Worm (Caenorhabditis elegans) whole organism, late embryonic: ENCODE data around the gene Y67D8C.22.

Source experiments
- C08G9.2 ChIP-seq: sonication (generic microtip); optimal IDR thresholded peaks from 2 replicates; lab custom pipeline; 2016; ENCODE audit warnings: mild to moderate bottlenecking, missing genetic modification characterization, moderate library complexity, missing compliant biosample characterization
- F13H6.1 ChIP-seq: sonication (generic microtip); optimal IDR thresholded peaks from 2 replicates; lab custom pipeline; 2016; ENCODE audit warnings: missing genetic modification characterization, missing compliant biosample characterization
- K09A11.1 ChIP-seq: sonication (generic microtip); optimal IDR thresholded peaks from 2 replicates; lab custom pipeline; 2017; ENCODE audit warnings: antibody characterized with exemption, mild to moderate bottlenecking, missing genetic modification characterization, missing compliant biosample characterization; ENCODE audit not compliant: insufficient read depth
- T23F11.4 ChIP-seq: fragments of 200-800 bp; sonication (Bioruptor generic); optimal IDR thresholded peaks from 2 replicates; lab custom pipeline; 2018; ENCODE audit warnings: mild to moderate bottlenecking, missing genetic modification characterization, missing compliant biosample characterization
- Y22D7AL.16 ChIP-seq: sonication (generic microtip); optimal IDR thresholded peaks from 2 replicates; lab custom pipeline; 2016; ENCODE audit warnings: missing genetic modification characterization, missing compliant biosample characterization
- ahr-1 ChIP-seq: sonication (generic microtip); optimal IDR thresholded peaks from 2 replicates; lab custom pipeline; 2016; ENCODE audit warnings: missing genetic modification characterization, missing compliant biosample characterization
- ceh-14 ChIP-seq: sonication (generic microtip); optimal IDR thresholded peaks from 2 replicates; lab custom pipeline; 2016; ENCODE audit warnings: missing genotype, missing genetic modification characterization, missing compliant biosample characterization
- ceh-18 ChIP-seq: sonication (generic microtip); optimal IDR thresholded peaks from 2 replicates; lab custom pipeline; 2016; ENCODE audit warnings: missing genetic modification characterization, missing compliant biosample characterization
- ceh-2 ChIP-seq: sonication (generic microtip); optimal IDR thresholded peaks from 2 replicates; lab custom pipeline; 2016; ENCODE audit warnings: missing genotype, missing genetic modification characterization, missing compliant biosample characterization
- ceh-22 ChIP-seq: sonication (generic microtip); optimal IDR thresholded peaks from 2 replicates; lab custom pipeline; 2017; ENCODE audit warnings: missing biosample characterization, missing genetic modification characterization
- ceh-30 ChIP-seq: fragments of 150-350 bp; optimal IDR thresholded peaks from 2 replicates; lab custom pipeline; 2014; ENCODE audit warnings: missing biosample characterization, missing genetic modification characterization
- ceh-31 ChIP-seq: sonication (generic microtip); optimal IDR thresholded peaks from 2 replicates; lab custom pipeline; 2016; ENCODE audit warnings: missing genetic modification characterization, missing compliant biosample characterization
- ceh-34 ChIP-seq: sonication (generic microtip); optimal IDR thresholded peaks from 2 replicates; lab custom pipeline; 2016; ENCODE audit warnings: mild to moderate bottlenecking, missing genetic modification characterization, missing compliant biosample characterization
- ceh-6 ChIP-seq: fragments of 200-800 bp; sonication (Bioruptor generic); optimal IDR thresholded peaks from 2 replicates; lab custom pipeline; 2018; ENCODE audit warnings: mild to moderate bottlenecking, missing genetic modification characterization, missing compliant biosample characterization
- dmd-4 ChIP-seq: sonication (generic microtip); optimal IDR thresholded peaks from 2 replicates; lab custom pipeline; 2016; ENCODE audit warnings: borderline replicate concordance, missing genetic modification characterization, missing compliant biosample characterization
- dve-1 ChIP-seq: sonication (generic microtip); optimal IDR thresholded peaks from 2 replicates; lab custom pipeline; 2017; ENCODE audit warnings: antibody characterized with exemption, mild to moderate bottlenecking, missing genetic modification characterization, missing compliant biosample characterization
- elt-2 ChIP-seq: sonication (generic microtip); optimal IDR thresholded peaks from 2 replicates; lab custom pipeline; 2016; ENCODE audit warnings: missing genetic modification reagents, missing genetic modification characterization, missing compliant biosample characterization
- fkh-10 ChIP-seq: fragments of 150-350 bp; optimal IDR thresholded peaks from 2 replicates; lab custom pipeline; 2014; ENCODE audit warnings: missing biosample characterization, missing genetic modification reagents, missing genetic modification characterization
- gmeb-2 ChIP-seq: sonication (generic microtip); optimal IDR thresholded peaks from 2 replicates; lab custom pipeline; 2016; ENCODE audit warnings: missing genetic modification characterization, inconsistent platforms, missing compliant biosample characterization
- hlh-6 ChIP-seq: sonication (generic microtip); optimal IDR thresholded peaks from 2 replicates; lab custom pipeline; 2016; ENCODE audit warnings: missing genotype, missing genetic modification characterization, missing compliant biosample characterization
- hlh-8 ChIP-seq: sonication (generic microtip); optimal IDR thresholded peaks from 2 replicates; lab custom pipeline; 2016; ENCODE audit warnings: missing genotype, missing genetic modification characterization, missing compliant biosample characterization
- nfya-1 ChIP-seq: sonication (generic microtip); optimal IDR thresholded peaks from 2 replicates; lab custom pipeline; 2017; ENCODE audit warnings: missing genetic modification characterization, mild to moderate bottlenecking, missing compliant biosample characterization, antibody characterized with exemption, moderate library complexity
- nhr-11 ChIP-seq: fragments of 150-350 bp; optimal IDR thresholded peaks from 2 replicates; lab custom pipeline; 2014; ENCODE audit warnings: missing biosample characterization, missing genetic modification characterization
- pag-3 ChIP-seq: sonication (generic microtip); optimal IDR thresholded peaks from 2 replicates; lab custom pipeline; 2016; ENCODE audit warnings: missing compliant biosample characterization, missing genetic modification characterization, borderline replicate concordance
- pat-9 ChIP-seq: fragments of 200-800 bp; sonication (Bioruptor generic); optimal IDR thresholded peaks from 2 replicates; lab custom pipeline; 2018; ENCODE audit warnings: mild to moderate bottlenecking, missing genetic modification characterization, moderate library complexity, missing compliant biosample characterization
- pax-1 ChIP-seq: fragments of 150-350 bp; optimal IDR thresholded peaks from 2 replicates; lab custom pipeline; 2014; ENCODE audit warnings: missing biosample characterization, missing genetic modification characterization
- pros-1 ChIP-seq: fragments of 150-350 bp; optimal IDR thresholded peaks from 2 replicates; lab custom pipeline; 2014; ENCODE audit warnings: missing biosample characterization, missing genetic modification reagents, missing genetic modification characterization
- ref-2 ChIP-seq: sonication (generic microtip); optimal IDR thresholded peaks from 2 replicates; lab custom pipeline; 2016; ENCODE audit warnings: missing genetic modification characterization, missing compliant biosample characterization
- sox-2 ChIP-seq: fragments of 200-800 bp; sonication (Bioruptor generic); IDR thresholded peaks from 2 replicates; pipeline ENCODE4 v1.3.6; 2022; ENCODE audit warnings: missing genetic modification reagents, missing genetic modification characterization, missing compliant biosample characterization
- sox-4 ChIP-seq: sonication (generic microtip); optimal IDR thresholded peaks from 2 replicates; lab custom pipeline; 2017; ENCODE audit warnings: mild to moderate bottlenecking, missing genetic modification characterization, inconsistent platforms, missing compliant biosample characterization
- syd-9 ChIP-seq: sonication (generic microtip); optimal IDR thresholded peaks from 2 replicates; lab custom pipeline; 2016; ENCODE audit warnings: mild to moderate bottlenecking, missing genetic modification characterization, moderate library complexity, missing compliant biosample characterization
- ttx-3 ChIP-seq: sonication (generic microtip); optimal IDR thresholded peaks from 2 replicates; lab custom pipeline; 2016; ENCODE audit warnings: missing genetic modification reagents, missing genetic modification characterization, missing compliant biosample characterization
- unc-42 ChIP-seq: sonication (generic microtip); optimal IDR thresholded peaks from 2 replicates; lab custom pipeline; 2016; ENCODE audit warnings: missing genotype, missing genetic modification characterization, missing compliant biosample characterization
- unc-55 ChIP-seq: sonication (generic microtip); optimal IDR thresholded peaks from 2 replicates; lab custom pipeline; 2017; ENCODE audit warnings: missing biosample characterization, missing genetic modification reagents, missing genetic modification characterization
- unc-86 ChIP-seq: sonication (generic microtip); optimal IDR thresholded peaks from 2 replicates; lab custom pipeline; 2016; ENCODE audit warnings: missing genetic modification characterization, missing compliant biosample characterization
- zip-5 ChIP-seq: sonication (generic microtip); optimal IDR thresholded peaks from 2 replicates; lab custom pipeline; 2016; ENCODE audit warnings: missing genetic modification characterization, missing compliant biosample characterization
- ztf-16 ChIP-seq: sonication (generic microtip); optimal IDR thresholded peaks from 2 replicates; lab custom pipeline; 2017; ENCODE audit warnings: missing genetic modification characterization, missing compliant biosample characterization

The Y67D8C.22 gene

DNA sequence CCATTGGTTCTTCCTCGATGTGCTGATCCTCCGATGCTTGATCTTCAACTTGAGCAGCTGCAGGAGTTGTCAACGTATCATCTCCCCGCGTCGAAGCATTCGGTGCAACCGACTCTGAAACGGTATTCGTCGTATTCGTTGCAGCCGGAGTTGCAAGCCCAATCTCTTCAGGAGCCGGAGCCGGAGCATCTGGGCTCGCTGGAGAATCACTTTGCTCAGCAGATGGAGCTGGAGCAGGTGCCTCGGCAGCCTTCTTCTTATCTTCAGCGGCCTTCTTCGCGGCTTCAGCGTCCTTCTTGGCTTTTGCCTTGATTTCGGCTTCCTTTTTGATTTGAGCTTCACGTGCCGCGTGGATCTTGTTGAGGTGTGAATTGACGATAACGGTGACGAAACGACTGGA lies 37.4 kb downstream of the Y67D8C.22 start:
- no peak for TF ChIP-seq ceh-6 (GFP tag; lab: Kevin White, UChicago)
- no peak for TF ChIP-seq ceh-18 (tag; lab: Kevin White, UChicago)
- no peak for TF ChIP-seq fkh-10 (GFP tag; lab: Kevin White, UChicago)
- TF ChIP-seq T23F11.4, result no peak
- no peak for TF ChIP-seq unc-42
- no peak for TF ChIP-seq hlh-6
- no peak for TF ChIP-seq ttx-3 (tag; lab: Kevin White, UChicago)
- no peak for TF ChIP-seq ceh-14
- no peak for TF ChIP-seq pat-9
- TF ChIP-seq K09A11.1 (tag; lab: Kevin White, UChicago), result no peak
- no peak for TF ChIP-seq nfya-1 (tag; lab: Kevin White, UChicago)
- no peak for TF ChIP-seq pax-1

DNA sequence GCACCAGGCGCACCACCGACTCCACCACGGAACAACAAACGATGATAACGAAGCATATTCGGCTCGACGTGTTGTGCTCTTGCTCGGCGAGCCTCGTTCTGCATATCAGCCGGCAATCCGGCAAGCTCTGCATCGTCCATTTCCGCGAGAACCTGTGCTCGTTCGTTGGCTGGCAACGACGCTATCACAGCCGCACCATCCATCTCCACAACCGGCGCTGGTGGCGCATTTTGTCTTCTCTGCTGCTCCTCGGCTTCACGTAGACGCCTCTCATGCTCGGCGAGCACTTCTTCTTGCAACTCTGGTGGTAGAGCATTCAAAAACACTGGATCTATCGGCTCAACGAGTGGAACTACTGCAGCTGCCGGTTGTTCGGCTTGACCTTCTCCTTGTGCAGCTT lies 38.2 kb downstream of the Y67D8C.22 start:
- TF ChIP-seq ceh-31 (tag; lab: Kevin White, UChicago) (no peak), hlh-8 (no peak), C08G9.2 (peak; percentile 10), ref-2 (tag; lab: Kevin White, UChicago) (no peak), Y22D7AL.16 (no peak), gmeb-2 (tag; lab: Kevin White, UChicago) (no peak), ceh-22 (no peak), zip-5 (tag; lab: Kevin White, UChicago) (no peak)

DNA sequence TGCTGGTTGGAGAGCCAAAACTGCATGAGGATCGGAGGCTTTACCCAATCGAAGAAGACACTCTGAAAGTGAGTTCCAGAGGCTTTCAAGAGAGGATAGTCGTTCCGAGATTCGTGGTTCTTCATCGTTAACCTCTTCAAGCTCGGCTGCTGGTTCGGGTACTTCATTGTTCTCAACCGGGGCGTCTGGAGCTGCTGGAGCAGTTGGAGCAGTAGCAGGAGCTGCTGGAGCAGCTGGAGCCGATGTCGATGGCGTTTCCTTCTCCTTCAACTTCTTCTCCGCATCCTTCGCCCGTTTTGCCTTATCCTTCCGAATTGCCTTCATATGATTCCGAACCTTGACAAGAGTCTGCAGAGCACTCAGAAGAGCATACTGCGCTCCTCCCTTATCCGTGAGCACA lies 40.7 kb downstream of the Y67D8C.22 start:
- no peak for TF ChIP-seq dmd-4 (tag; lab: Kevin White, UChicago)
- no peak for TF ChIP-seq K09A11.1 (tag; lab: Kevin White, UChicago)
- TF ChIP-seq syd-9 (tag; lab: Kevin White, UChicago), result no peak
- TF ChIP-seq ahr-1 (tag; lab: Kevin White, UChicago), result no peak
- TF ChIP-seq pros-1 (tag; lab: Kevin White, UChicago), result no peak
- no peak for TF ChIP-seq unc-55 (GFP tag; lab: Kevin White, UChicago)
- no peak for TF ChIP-seq ztf-16 (tag; lab: Kevin White, UChicago)
- TF ChIP-seq pax-1, result no peak
- TF ChIP-seq ceh-34 (tag; lab: Kevin White, UChicago), result no peak
- TF ChIP-seq sox-2, result no peak

DNA sequence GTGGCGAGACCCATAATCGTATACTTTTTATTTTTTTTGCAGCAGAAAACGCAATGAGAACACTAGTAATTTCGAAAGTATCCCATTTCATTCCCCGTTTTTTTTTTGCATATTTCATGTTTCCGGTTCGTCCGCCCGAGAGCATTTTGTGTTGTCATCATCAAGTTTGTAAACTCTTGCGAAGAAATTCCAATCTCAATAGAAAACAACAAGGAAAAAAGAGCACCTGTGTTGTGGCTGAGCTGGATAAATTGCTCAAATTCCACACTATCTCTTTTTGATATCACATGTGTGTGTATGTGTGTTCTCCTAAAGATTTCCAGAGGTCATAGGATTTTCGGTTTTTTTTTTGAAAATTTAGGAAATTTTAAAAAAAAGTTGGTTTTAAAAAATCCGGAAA lies 44.1 kb downstream of the Y67D8C.22 start:
- TF ChIP-seq syd-9 (tag; lab: Kevin White, UChicago), result no peak
- TF ChIP-seq nhr-11 (tag; lab: Kevin White, UChicago), result no peak
- no peak for TF ChIP-seq sox-2
- TF ChIP-seq ceh-2 (tag; lab: Kevin White, UChicago), result no peak
- no peak for TF ChIP-seq pag-3 (tag; lab: Kevin White, UChicago)
- no peak for TF ChIP-seq T23F11.4
- no peak for TF ChIP-seq fkh-10 (GFP tag; lab: Kevin White, UChicago)
- no peak for TF ChIP-seq ceh-30 (tag; lab: Kevin White, UChicago)
- no peak for TF ChIP-seq ceh-34 (tag; lab: Kevin White, UChicago)
- no peak for TF ChIP-seq sox-4 (tag; lab: Kevin White, UChicago)
- no peak for TF ChIP-seq dve-1
- TF ChIP-seq ref-2 (tag; lab: Kevin White, UChicago), result no peak
- TF ChIP-seq unc-86, result no peak
- no peak for TF ChIP-seq unc-55 (GFP tag; lab: Kevin White, UChicago)
- no peak for TF ChIP-seq elt-2 (tag; lab: Kevin White, UChicago)
- no peak for TF ChIP-seq F13H6.1 (tag; lab: Kevin White, UChicago)
